Fruit fly (Drosophila melanogaster) Kc167 (cell line): Measurements from ENCODE around the gene Mlc2.

Experiments used
- Myc ChIP-seq: fragments of >200 bp; optimal IDR thresholded peaks from 2 replicates; lab custom pipeline; 2017; ENCODE audit warnings: missing external identifiers
- Sin3A ChIP-seq: fragments of >200 bp; optimal IDR thresholded peaks from 2 replicates; lab custom pipeline; 2018; ENCODE audit warnings: missing external identifiers
- h ChIP-seq: fragments of >200 bp; optimal IDR thresholded peaks from 3 replicates; lab custom pipeline; 2018; ENCODE audit warnings: missing external identifiers
- psq ChIP-seq: fragments of >200 bp; optimal IDR thresholded peaks from 2 replicates; lab custom pipeline; 2017; ENCODE audit warnings: missing external identifiers
- ttk ChIP-seq: sonication (Bioruptor generic); optimal IDR thresholded peaks from 2 replicates; lab custom pipeline; 2017; ENCODE audit warnings: missing external identifiers

DNA sequence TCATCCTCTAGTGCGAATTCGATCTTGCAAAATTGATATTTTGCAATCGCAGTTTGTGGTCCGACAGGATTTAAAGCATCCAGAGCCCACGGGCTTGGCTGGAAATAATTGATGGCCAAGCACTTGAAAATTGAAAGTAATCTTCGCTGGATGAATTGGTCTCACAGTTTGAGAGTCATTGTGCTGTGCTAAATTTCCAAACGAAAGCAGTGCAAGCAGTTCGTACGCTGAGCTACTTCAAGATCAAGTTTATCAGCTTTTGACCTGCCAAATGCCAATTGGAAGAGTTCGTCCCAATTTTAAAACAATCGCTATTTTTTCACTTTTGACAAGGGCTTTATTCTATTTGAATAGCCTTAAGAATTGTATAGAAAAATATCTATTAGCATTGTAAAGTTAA, 20.5 kb downstream of the Mlc2 start:
- TF ChIP-seq Myc (lab: Kevin White, UChicago), result no peak
- TF ChIP-seq Sin3A, result no peak
- TF ChIP-seq ttk (lab: Kevin White, UChicago), result no peak
- TF ChIP-seq h (lab: Kevin White, UChicago), result no peak
- no peak for TF ChIP-seq psq (lab: Kevin White, UChicago)
